Worm (Caenorhabditis elegans): ENCODE measurements around the gene F28H7.8.

DNA sequence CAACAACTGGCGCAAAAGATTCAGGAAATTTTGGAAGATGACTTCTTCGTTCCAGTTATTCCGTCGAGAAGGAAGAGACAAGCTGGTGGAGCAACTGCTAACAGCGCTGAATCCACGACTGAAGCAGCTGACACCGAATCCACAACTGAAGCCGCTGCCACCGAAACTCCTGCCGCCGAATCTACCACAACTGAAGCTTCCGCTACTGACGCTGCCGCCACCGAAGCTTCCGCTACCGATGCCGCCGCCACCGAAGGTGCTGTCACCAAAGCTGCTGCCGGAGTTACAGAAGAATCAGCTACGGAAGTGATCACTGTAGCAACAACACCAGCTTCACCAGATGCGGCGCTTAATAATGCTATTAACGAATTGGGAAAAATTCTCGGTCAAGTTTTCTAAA is 35.7 kb downstream of the F28H7.8 start:
- TF ChIP-seq ama-1 (optimal IDR thresholded peaks at IDR 0.05) (no peak), ceh-13 (GFP tag; optimal IDR thresholded peaks at IDR 0.05) (no peak), aly-1 (tag; optimal IDR thresholded peaks at IDR 0.05) (no peak), hmg-4 (GFP tag; optimal IDR thresholded peaks at IDR 0.05) (no peak), hmbx-1 (tag; optimal IDR thresholded peaks at IDR 0.05) (no peak)
